Worm (Caenorhabditis elegans) whole organism, L4 larva: ENCODE results near the gene Y62H9A.8.

Experiments used
- T20F7.1 ChIP-seq: fragments of 200-800 bp; sonication (Bioruptor generic); optimal IDR thresholded peaks from 2 replicates; lab custom pipeline; 2018; ENCODE audit warnings: mild to moderate bottlenecking, missing genetic modification characterization, missing compliant biosample characterization
- Y48G9A.11 ChIP-seq: fragments of 200-800 bp; sonication (Bioruptor generic); IDR thresholded peaks from 2 replicates; pipeline ENCODE4 v1.3.6; 2022; ENCODE audit warnings: missing genetic modification reagents, missing genetic modification characterization, missing compliant biosample characterization
- cey-2 ChIP-seq: sonication (generic microtip); optimal IDR thresholded peaks from 3 replicates; lab custom pipeline; 2017; ENCODE audit warnings: missing genetic modification characterization, mild to moderate bottlenecking, missing compliant biosample characterization, antibody characterized with exemption, borderline replicate concordance; ENCODE audit not compliant: insufficient read depth
- dpl-1 ChIP-seq: fragments of 150-350 bp; optimal IDR thresholded peaks from 2 replicates; lab custom pipeline; 2014; ENCODE audit warnings: missing biosample characterization, missing genetic modification reagents, missing genetic modification characterization
- nhr-237 ChIP-seq: sonication (generic microtip); optimal IDR thresholded peaks from 2 replicates; lab custom pipeline; 2017; ENCODE audit warnings: missing biosample characterization, missing genetic modification characterization
- nhr-28 ChIP-seq: fragments of 150-350 bp; optimal IDR thresholded peaks from 2 replicates; lab custom pipeline; 2014; ENCODE audit warnings: missing biosample characterization, missing genetic modification characterization
- set-16 ChIP-seq: fragments of 200-800 bp; sonication (Bioruptor generic); IDR thresholded peaks from 2 replicates; pipeline ENCODE4 v1.3.6; 2022; ENCODE audit warnings: missing genetic modification reagents, missing genetic modification characterization, missing compliant biosample characterization
- spr-1 ChIP-seq: sonication (generic microtip); optimal IDR thresholded peaks from 2 replicates; lab custom pipeline; 2016; ENCODE audit warnings: mild to moderate bottlenecking, missing genetic modification characterization, missing compliant biosample characterization
- zip-2 ChIP-seq: fragments of 150-350 bp; optimal IDR thresholded peaks from 2 replicates; lab custom pipeline; 2014; ENCODE audit warnings: missing biosample characterization, missing genetic modification characterization

DNA sequence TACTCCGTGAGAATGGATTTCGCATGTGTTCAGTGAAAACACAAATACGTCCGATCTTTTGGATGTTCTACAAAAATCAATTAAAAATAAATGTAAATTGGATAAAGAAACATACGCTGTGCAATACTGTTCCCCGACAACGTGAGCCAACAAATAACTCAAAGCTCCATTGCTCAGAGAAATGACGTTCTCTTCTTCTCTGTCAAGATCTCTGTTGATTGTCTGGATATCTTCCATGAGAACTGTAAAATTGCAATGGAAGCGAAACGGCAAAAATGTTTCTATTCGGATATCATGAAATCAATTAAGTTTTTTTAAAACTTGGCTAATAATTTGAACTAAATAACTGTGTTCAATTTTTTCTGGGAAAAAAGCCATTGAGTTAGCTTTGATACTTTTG, 4.5 kb upstream of the Y62H9A.8 start:
- no peak for TF ChIP-seq set-16 (GFP tag; lab: Robert Waterston, UW)
- no peak for TF ChIP-seq cey-2 (tag; lab: Kevin White, UChicago)
- TF ChIP-seq spr-1 = no peak
- no peak for TF ChIP-seq nhr-28 (tag; lab: Kevin White, UChicago)
- TF ChIP-seq T20F7.1 (GFP tag; lab: Kevin White, UChicago) = no peak
- TF ChIP-seq nhr-237 = no peak
- TF ChIP-seq dpl-1 = no peak
- TF ChIP-seq zip-2 = no peak
- TF ChIP-seq Y48G9A.11 (GFP tag; lab: Robert Waterston, UW) = no peak
